Fruit fly (Drosophila melanogaster): Measurements from ENCODE around the gene CG4069.

The CG4069 gene

DNA sequence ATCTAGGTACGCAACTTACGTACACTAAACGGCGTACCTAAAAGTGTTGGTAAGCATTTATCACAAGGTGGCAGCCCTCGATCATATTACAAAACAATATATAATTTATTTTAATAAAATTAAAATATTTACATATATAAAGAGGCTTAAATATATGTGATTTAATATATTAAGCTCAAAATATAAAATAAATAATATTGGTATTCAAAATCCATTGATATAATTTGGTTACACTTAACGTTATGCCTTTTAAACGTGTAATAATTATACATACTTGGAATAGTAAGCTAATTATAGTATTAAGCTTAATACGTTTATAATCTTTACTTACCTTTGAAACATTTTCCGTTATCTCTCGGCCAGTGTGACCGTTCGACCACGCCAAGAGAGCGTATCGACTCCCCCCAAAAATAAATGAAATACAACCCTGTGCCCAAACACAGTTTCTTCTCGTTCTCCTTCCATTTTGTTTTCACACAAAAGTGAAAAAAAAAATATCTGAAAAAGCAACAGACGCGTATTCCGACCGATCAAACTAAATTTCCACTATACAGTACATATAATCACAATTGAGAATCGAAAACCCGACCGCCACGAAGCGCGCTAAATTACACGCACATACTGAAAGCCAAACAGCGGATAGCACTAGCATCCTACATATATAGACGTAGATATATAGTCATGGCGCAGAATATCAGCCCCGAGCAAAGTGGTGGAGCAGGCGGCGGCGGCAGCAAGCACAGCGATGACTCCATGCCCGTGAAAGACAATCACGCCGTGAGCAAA, 33.1 kb downstream of the CG4069 start, which contains the start of the genes CG10646 and vih (continued):
- TF ChIP-seq vfl (GFP tag; optimal IDR thresholded peaks at IDR 0.05) (no peak), Dll (GFP tag; IDR thresholded peaks at IDR 0.05; ENCODE audit: partially characterized antibody) (no peak), NfI (GFP tag; optimal IDR thresholded peaks at IDR 0.05) (peak; percentile 60), caup (GFP tag; optimal IDR thresholded peaks at IDR 0.05; ENCODE audit: severe bottlenecking) (peak; percentile 47), rib (GFP tag; IDR thresholded peaks at IDR 0.05) (no peak), Drgx (GFP tag; IDR thresholded peaks at IDR 0.05) (no peak), yki (optimal IDR thresholded peaks at IDR 0.05) (no peak), CG6689 (GFP tag; IDR thresholded peaks at IDR 0.05) (peak; percentile 35; the same call in 1 of the 2 replicates), chinmo (GFP tag; IDR thresholded peaks at IDR 0.05; ENCODE audit: partially characterized antibody) (no peak), tgo (GFP tag; IDR thresholded peaks at IDR 0.05) (no peak), Side (GFP tag; optimal IDR thresholded peaks at IDR 0.05) (peak; percentile 33), Nf-YC (tag; optimal IDR thresholded peaks at IDR 0.05) (peak; percentile 63), CG4282 (GFP tag; optimal IDR thresholded peaks at IDR 0.05) (no peak), pfk (GFP tag; optimal IDR thresholded peaks at IDR 0.05) (no peak), ftz-f1 (GFP tag; optimal IDR thresholded peaks at IDR 0.05) (peak; percentile 25), luna (GFP tag; optimal IDR thresholded peaks at IDR 0.05) (no peak), HLHmδ (GFP tag; optimal IDR thresholded peaks at IDR 0.05) (no peak), CG15011 (GFP tag; optimal IDR thresholded peaks at IDR 0.05) (no peak), Ets97D (GFP tag; optimal IDR thresholded peaks at IDR 0.05) (peak; percentile 88), CG7357 (GFP tag; IDR thresholded peaks at IDR 0.05) (no peak), CG12104 (GFP tag; optimal IDR thresholded peaks at IDR 0.05) (peak; percentile 42), CG15269 (tag; optimal IDR thresholded peaks at IDR 0.05) (peak; percentile 43), oc (tag; optimal IDR thresholded peaks at IDR 0.05) (peak; percentile 11), Fer2 (tag; optimal IDR thresholded peaks at IDR 0.05) (peak; percentile 28), CG9437 (GFP tag; optimal IDR thresholded peaks at IDR 0.05) (peak; percentile 61), CG14860 (GFP tag; IDR thresholded peaks at IDR 0.05; ENCODE audit: partially characterized antibody) (no peak), dimm (GFP tag; IDR thresholded peaks at IDR 0.05) (no peak), Dad (GFP tag; optimal IDR thresholded peaks at IDR 0.05) (peak; percentile 24), emc (GFP tag; optimal IDR thresholded peaks at IDR 0.05) (no peak), CHES-1-like (GFP tag; optimal IDR thresholded peaks at IDR 0.05) (no peak), fru (optimal IDR thresholded peaks at IDR 0.05) (no peak), Opbp (GFP tag; IDR thresholded peaks at IDR 0.05; ENCODE audit: partially characterized antibody) (peak; percentile 37; the same call in 1 of the 3 replicates), tx (GFP tag; optimal IDR thresholded peaks at IDR 0.05) (no peak), CG13287 (GFP tag; IDR thresholded peaks at IDR 0.05; ENCODE audit: partially characterized antibody) (peak; percentile 40; the same call in 1 of the 2 replicates), MESR4 (GFP tag; optimal IDR thresholded peaks at IDR 0.05) (peak; percentile 96), CG12769 (tag; optimal IDR thresholded peaks at IDR 0.05) (no peak), CG11504 (tag; optimal IDR thresholded peaks at IDR 0.05) (no peak), Max (GFP tag; optimal IDR thresholded peaks at IDR 0.05) (peak; percentile 35), zf30C (GFP tag; optimal IDR thresholded peaks at IDR 0.05) (peak; percentile 2), Hey (tag; optimal IDR thresholded peaks at IDR 0.05) (no peak), CG4617 (GFP tag; optimal IDR thresholded peaks at IDR 0.05; ENCODE audit: borderline replicate concordance) (peak; percentile 75), phol (tag; optimal IDR thresholded peaks at IDR 0.05) (peak; percentile 90), gsb (GFP tag; IDR thresholded peaks at IDR 0.05) (no peak), Dbx (GFP tag; IDR thresholded peaks at IDR 0.05) (0 out of 3 replicates have a peak, but pooled peaks have one; percentile 37), bowl (GFP tag; IDR thresholded peaks at IDR 0.05) (no peak), Gug (GFP tag; IDR thresholded peaks at IDR 0.05) (no peak; the same call in 3 of the 4 replicates), Stat92E (GFP tag; optimal IDR thresholded peaks at IDR 0.05) (no peak), Med (GFP tag) (peak; percentile 53), tna (GFP tag; IDR thresholded peaks at IDR 0.05; ENCODE audit: partially characterized antibody) (no peak)
